Fruit fly (Drosophila melanogaster) whole organism, embryonic: ENCODE results near the gene CG42272.

Experiments used
- Atf3 ChIP-seq: fragments of 200-800 bp; sonication (Bioruptor generic); optimal IDR thresholded peaks from 3 replicates; lab custom pipeline; 2016; ENCODE audit warnings: missing biosample characterization, missing genetic modification characterization
- Bdp1 ChIP-seq: fragments of 200-800 bp; sonication (Bioruptor generic); optimal IDR thresholded peaks from 3 replicates; lab custom pipeline; 2016; ENCODE audit warnings: missing biosample characterization, missing genetic modification characterization
- CG10431 ChIP-seq: fragments of 200-800 bp; sonication (Bioruptor generic); optimal IDR thresholded peaks from 3 replicates; lab custom pipeline; 2018; ENCODE audit warnings: missing biosample characterization, mild to moderate bottlenecking, missing genetic modification characterization
- CG10959 ChIP-seq: fragments of 200-800 bp; sonication (Bioruptor generic); IDR thresholded peaks from 2 replicates; pipeline ENCODE4 v1.3.6; 2022; ENCODE audit warnings: missing biosample characterization, missing genetic modification characterization
- CG11723 ChIP-seq: fragments of 200-800 bp; sonication (Bioruptor generic); optimal IDR thresholded peaks from 2 replicates; lab custom pipeline; 2017; ENCODE audit warnings: missing biosample characterization, mild to moderate bottlenecking, missing genetic modification characterization
- CG12155 ChIP-seq: fragments of 200-800 bp; sonication (Bioruptor generic); optimal IDR thresholded peaks from 3 replicates; lab custom pipeline; 2016; ENCODE audit warnings: missing biosample characterization, missing genetic modification characterization
- CG12659 ChIP-seq: fragments of 200-800 bp; sonication (Bioruptor generic); optimal IDR thresholded peaks from 3 replicates; lab custom pipeline; 2017; ENCODE audit warnings: mild to moderate bottlenecking, missing biosample characterization, missing genetic modification reagents, missing genetic modification characterization
- CG12769 ChIP-seq: fragments of 200-800 bp; sonication (Bioruptor generic); optimal IDR thresholded peaks from 2 replicates; lab custom pipeline; 2019; ENCODE audit warnings: missing biosample characterization, mild to moderate bottlenecking, missing genetic modification characterization, moderate library complexity
- CG15011 ChIP-seq: fragments of 200-800 bp; sonication (Bioruptor generic); optimal IDR thresholded peaks from 3 replicates; lab custom pipeline; 2018; ENCODE audit warnings: missing biosample characterization, mild to moderate bottlenecking, missing genetic modification characterization
- CG15269 ChIP-seq: fragments of 200-800 bp; sonication (Bioruptor generic); optimal IDR thresholded peaks from 2 replicates; lab custom pipeline; 2018; ENCODE audit warnings: missing biosample characterization, mild to moderate bottlenecking, missing genetic modification characterization, moderate library complexity
- CG16779 ChIP-seq: fragments of 200-800 bp; sonication (Bioruptor generic); IDR thresholded peaks from 2 replicates; pipeline ENCODE4 v1.3.6; 2022; ENCODE audit warnings: missing biosample characterization, missing genetic modification characterization
- CG17829 ChIP-seq: fragments of 200-800 bp; optimal IDR thresholded peaks from 2 replicates; lab custom pipeline; 2019; ENCODE audit warnings: missing biosample characterization, mild to moderate bottlenecking, missing genetic modification characterization, moderate library complexity
- CG18476 ChIP-seq: fragments of 200-800 bp; sonication (Bioruptor generic); optimal IDR thresholded peaks from 2 replicates; lab custom pipeline; 2016; ENCODE audit warnings: missing biosample characterization, mild to moderate bottlenecking, missing genetic modification characterization
- CG2120 ChIP-seq: fragments of 200-800 bp; sonication (Bioruptor generic); optimal IDR thresholded peaks from 3 replicates; lab custom pipeline; 2016; ENCODE audit warnings: missing biosample characterization, missing genetic modification characterization
- CG30020 ChIP-seq: fragments of 200-800 bp; optimal IDR thresholded peaks from 2 replicates; lab custom pipeline; 2019; ENCODE audit warnings: missing biosample characterization, mild to moderate bottlenecking, missing genetic modification characterization, moderate library complexity
- CG32532 ChIP-seq: fragments of 200-800 bp; sonication (Bioruptor generic); IDR thresholded peaks from 2 replicates; pipeline ENCODE4 v1.3.6; 2022; ENCODE audit warnings: missing biosample characterization, missing genetic modification characterization
- CG4360 ChIP-seq: fragments of 200-800 bp; sonication (Bioruptor generic); IDR thresholded peaks from 2 replicates; pipeline ENCODE4 v1.3.6; 2022; ENCODE audit warnings: missing biosample characterization, missing genetic modification characterization
- CG8478 ChIP-seq: fragments of >200 bp; optimal IDR thresholded peaks from 2 replicates; lab custom pipeline; 2018
- CG9797 ChIP-seq: fragments of 200-800 bp; sonication (Bioruptor generic); optimal IDR thresholded peaks from 3 replicates; lab custom pipeline; 2018; ENCODE audit warnings: missing biosample characterization, mild to moderate bottlenecking, missing genetic modification characterization
- Camta ChIP-seq: fragments of 200-800 bp; sonication (Bioruptor generic); optimal IDR thresholded peaks from 2 replicates; lab custom pipeline; 2016; ENCODE audit warnings: missing biosample characterization, missing genetic modification characterization
- Dad ChIP-seq: fragments of 200-800 bp; sonication (Bioruptor generic); optimal IDR thresholded peaks from 3 replicates; lab custom pipeline; 2016; ENCODE audit warnings: missing biosample characterization, missing genetic modification characterization
- Deaf1 ChIP-seq: fragments of 200-800 bp; optimal IDR thresholded peaks from 3 replicates; lab custom pipeline; 2019; ENCODE audit warnings: missing biosample characterization, mild to moderate bottlenecking, missing genetic modification characterization, moderate library complexity
- Gug ChIP-seq: fragments of 200-800 bp; sonication (Bioruptor generic); IDR thresholded peaks from 4 replicates; pipeline ENCODE4 v1.3.6; 2022; ENCODE audit warnings: missing biosample characterization, missing genetic modification characterization
- HLHmδ ChIP-seq: fragments of 200-800 bp; sonication (Bioruptor generic); optimal IDR thresholded peaks from 2 replicates; lab custom pipeline; 2018; ENCODE audit warnings: missing biosample characterization, mild to moderate bottlenecking, missing genetic modification characterization, moderate library complexity
- Kr ChIP-seq: fragments of 200-800 bp; sonication (Bioruptor generic); optimal IDR thresholded peaks from 2 replicates; lab custom pipeline; 2017; ENCODE audit warnings: missing biosample characterization, mild to moderate bottlenecking, missing genetic modification characterization
- NC2β ChIP-seq: fragments of 200-800 bp; sonication (Bioruptor generic); optimal IDR thresholded peaks from 2 replicates; lab custom pipeline; 2016; ENCODE audit warnings: missing biosample characterization, missing genetic modification characterization
- Oli ChIP-seq: fragments of 200-800 bp; sonication (Bioruptor generic); optimal IDR thresholded peaks from 2 replicates; lab custom pipeline; 2018; ENCODE audit warnings: missing biosample characterization, mild to moderate bottlenecking, missing genetic modification characterization, moderate library complexity
- Opbp ChIP-seq: fragments of 200-800 bp; sonication (Bioruptor generic); IDR thresholded peaks from 3 replicates; pipeline ENCODE4 v1.3.6; 2022; ENCODE audit warnings: missing biosample characterization, missing genetic modification characterization; ENCODE audit not compliant: partially characterized antibody
- PHDP ChIP-seq: fragments of 200-800 bp; sonication (Bioruptor generic); optimal IDR thresholded peaks from 3 replicates; lab custom pipeline; 2018; ENCODE audit warnings: missing biosample characterization, mild to moderate bottlenecking, missing genetic modification characterization, moderate library complexity
- Stat92E ChIP-seq, 3 experiments: fragments of >200 bp in 2 of 3; fragments of 200-800 bp in 1 of 3; sonication (Bioruptor generic) in 1 of 3; optimal IDR thresholded peaks; 2 replicates each; lab custom pipeline; 2017 to 2019; ENCODE audit warnings: missing biosample characterization in 3 of 3, missing genetic modification characterization in 3 of 3, mild to moderate bottlenecking in 1 of 3, moderate library complexity in 1 of 3
- Usf ChIP-seq: fragments of 200-800 bp; sonication (Bioruptor generic); optimal IDR thresholded peaks from 2 replicates; lab custom pipeline; 2017; ENCODE audit warnings: missing genotype, missing biosample characterization, missing genetic modification characterization
- ap ChIP-seq: fragments of 200-800 bp; sonication (Bioruptor generic); IDR thresholded peaks from 2 replicates; pipeline ENCODE4 v1.3.6; 2022; ENCODE audit warnings: missing biosample characterization, missing genetic modification characterization
- bbx ChIP-seq: fragments of 200-800 bp; sonication (Bioruptor generic); IDR thresholded peaks from 2 replicates; pipeline ENCODE4 v1.3.6; 2022; ENCODE audit warnings: missing biosample characterization, missing genetic modification characterization; ENCODE audit not compliant: partially characterized antibody
- cas ChIP-seq: fragments of 200-800 bp; sonication (Bioruptor generic); IDR thresholded peaks from 2 replicates; pipeline ENCODE4 v1.3.6; 2022; ENCODE audit warnings: missing biosample characterization, missing genetic modification characterization
- dan ChIP-seq: fragments of 200-800 bp; sonication (Bioruptor generic); IDR thresholded peaks from 2 replicates; pipeline ENCODE4 v1.3.6; 2022; ENCODE audit warnings: missing biosample characterization, missing genetic modification characterization
- dpn ChIP-seq, 2 experiments: fragments of 200-800 bp; sonication (Bioruptor generic); optimal IDR thresholded peaks; 3 replicates each; lab custom pipeline; 2016; ENCODE audit warnings: missing biosample characterization in 2 of 2, missing genetic modification characterization in 2 of 2
- fd3F ChIP-seq: fragments of 200-800 bp; sonication (Bioruptor generic); optimal IDR thresholded peaks from 2 replicates; lab custom pipeline; 2018; ENCODE audit warnings: missing biosample characterization, mild to moderate bottlenecking, missing genetic modification characterization, moderate library complexity
- fd64A ChIP-seq: fragments of 200-800 bp; sonication (Bioruptor generic); optimal IDR thresholded peaks from 3 replicates; lab custom pipeline; 2018; ENCODE audit warnings: missing biosample characterization, mild to moderate bottlenecking, missing genetic modification characterization
- gem ChIP-seq: fragments of 200-800 bp; sonication (Bioruptor generic); optimal IDR thresholded peaks from 2 replicates; lab custom pipeline; 2019; ENCODE audit warnings: missing biosample characterization, mild to moderate bottlenecking, missing genetic modification characterization, moderate library complexity
- grau ChIP-seq: fragments of 200-800 bp; optimal IDR thresholded peaks from 3 replicates; lab custom pipeline; 2019; ENCODE audit warnings: missing biosample characterization, mild to moderate bottlenecking, missing genetic modification characterization, moderate library complexity
- ken ChIP-seq: fragments of 200-800 bp; sonication (Bioruptor generic); IDR thresholded peaks from 3 replicates; pipeline ENCODE4 v1.3.6; 2022; ENCODE audit warnings: missing biosample characterization, missing genetic modification characterization
- lov ChIP-seq, 2 experiments: fragments of 200-800 bp in 1 of 2; fragments of >200 bp in 1 of 2; sonication (Bioruptor generic) in 1 of 2; IDR thresholded peaks in 1 of 2; optimal IDR thresholded peaks in 1 of 2; 2 replicates in 1 of 2; 3 replicates in 1 of 2; pipeline versions ENCODE4 v1.3.6 to Lab custom; 2017 to 2022; ENCODE audit warnings: missing biosample characterization in 1 of 2, missing genetic modification characterization in 1 of 2
- maf-S ChIP-seq: fragments of 200-800 bp; sonication (Bioruptor generic); optimal IDR thresholded peaks from 2 replicates; lab custom pipeline; 2016; ENCODE audit warnings: missing biosample characterization, missing genetic modification characterization
- mld ChIP-seq: fragments of 200-800 bp; sonication (Bioruptor generic); IDR thresholded peaks from 3 replicates; pipeline ENCODE4 v1.3.6; 2022; ENCODE audit warnings: missing biosample characterization, missing genetic modification characterization; ENCODE audit not compliant: partially characterized antibody
- nerfin-2 ChIP-seq: fragments of 200-800 bp; sonication (Bioruptor generic); IDR thresholded peaks from 2 replicates; pipeline ENCODE4 v1.3.6; 2022; ENCODE audit warnings: missing biosample characterization, missing genetic modification characterization; ENCODE audit not compliant: partially characterized antibody
- pzg ChIP-seq: fragments of 200-800 bp; sonication (Bioruptor generic); optimal IDR thresholded peaks from 3 replicates; lab custom pipeline; 2018; ENCODE audit warnings: missing biosample characterization, mild to moderate bottlenecking, missing genetic modification characterization, moderate library complexity
- slou ChIP-seq: fragments of 200-800 bp; sonication (Bioruptor generic); optimal IDR thresholded peaks from 3 replicates; lab custom pipeline; 2016; ENCODE audit warnings: missing biosample characterization, missing genetic modification characterization
- tap ChIP-seq: fragments of 200-800 bp; optimal IDR thresholded peaks from 3 replicates; lab custom pipeline; 2019; ENCODE audit warnings: missing biosample characterization, mild to moderate bottlenecking, missing genetic modification characterization, moderate library complexity
- zf30C ChIP-seq: fragments of 200-800 bp; sonication (Bioruptor generic); optimal IDR thresholded peaks from 3 replicates; lab custom pipeline; 2018; ENCODE audit warnings: missing biosample characterization, mild to moderate bottlenecking, missing genetic modification characterization

Gene CG42272

dm6 chr3L:5823763-5824445, 21.1 kb downstream of the CG42272 start (continued):
- TF ChIP-seq CG2120 (GFP tag; lab: Kevin White, UChicago), result peak; percentile 38
- peak; percentile 59 for TF ChIP-seq ken (GFP tag; lab: Robert Waterston, UW)
- TF ChIP-seq CG18476 (GFP tag; lab: Kevin White, UChicago), result peak; percentile 67
- TF ChIP-seq Atf3 (GFP tag; lab: Kevin White, UChicago), result peak; percentile 75
- no peak for TF ChIP-seq mld (GFP tag; lab: Robert Waterston, UW)
- peak; percentile 66 for TF ChIP-seq Usf (GFP tag; lab: Kevin White, UChicago)
- peak; percentile 67 for TF ChIP-seq Oli
- peak; percentile 76 for TF ChIP-seq CG12769 (tag; lab: Kevin White, UChicago)
- TF ChIP-seq CG12155 (GFP tag; lab: Kevin White, UChicago), result no peak
- TF ChIP-seq Camta (GFP tag; lab: Kevin White, UChicago), result peak; percentile 82
- TF ChIP-seq CG4360 (GFP tag; lab: Robert Waterston, UW), result peak; percentile 74
- TF ChIP-seq bbx, result no peak
- peak; percentile 66 for TF ChIP-seq CG17829
- peak; percentile 72 for TF ChIP-seq maf-S (GFP tag; lab: Kevin White, UChicago)
- TF ChIP-seq CG15011 (GFP tag; lab: Kevin White, UChicago), result peak; percentile 78
- TF ChIP-seq Stat92E (GFP tag; optimal IDR thresholded peaks at IDR 0.05; lab: Kevin White, UChicago), result no peak
- no peak for TF ChIP-seq cas (GFP tag; lab: Robert Waterston, UW)
- TF ChIP-seq CG32532 (GFP tag; lab: Robert Waterston, UW), result 0 out of 2 replicates have a peak, but pooled peaks have one; percentile 26
- TF ChIP-seq zf30C (GFP tag; lab: Kevin White, UChicago), result peak; percentile 71
- no peak for TF ChIP-seq CG8478 (lab: Kevin White, UChicago)
- no peak for TF ChIP-seq Gug (GFP tag; lab: Robert Waterston, UW)
- peak; percentile 80 for TF ChIP-seq PHDP (tag; lab: Kevin White, UChicago)
- TF ChIP-seq CG30020 (tag; lab: Kevin White, UChicago), result no peak
- TF ChIP-seq Kr (GFP tag; lab: Kevin White, UChicago), result peak; percentile 98
- peak; percentile 88 for TF ChIP-seq NC2β (GFP tag; lab: Kevin White, UChicago)
- TF ChIP-seq tap (tag; lab: Kevin White, UChicago), result peak; percentile 79
- no peak for TF ChIP-seq Opbp (GFP tag; lab: Robert Waterston, UW)
- TF ChIP-seq HLHmδ (GFP tag; lab: Kevin White, UChicago), result peak; percentile 88
- TF ChIP-seq pzg (GFP tag; lab: Kevin White, UChicago), result no peak
- TF ChIP-seq grau (tag; lab: Kevin White, UChicago), result peak; percentile 61
- peak; percentile 96 for TF ChIP-seq fd64A (GFP tag; lab: Kevin White, UChicago)
- peak; percentile 29 for TF ChIP-seq fd3F (GFP tag; lab: Kevin White, UChicago)
- TF ChIP-seq CG10959 (GFP tag; lab: Robert Waterston, UW), result peak; percentile 60
- peak; percentile 40 for TF ChIP-seq ap (GFP tag; lab: Robert Waterston, UW)
- peak; percentile 48 for TF ChIP-seq CG9797 (GFP tag; lab: Kevin White, UChicago)
- peak; percentile 52 to 61 for TF ChIP-seq dpn (GFP tag; optimal IDR thresholded peaks at IDR 0.05; lab: Kevin White, UChicago)
- peak; percentile 59 for TF ChIP-seq CG15269 (tag; lab: Kevin White, UChicago)
- TF ChIP-seq nerfin-2 (GFP tag; lab: Robert Waterston, UW), result no peak
- TF ChIP-seq Deaf1, result peak; percentile 40
- peak; percentile 81 for TF ChIP-seq Bdp1 (GFP tag; lab: Kevin White, UChicago)
- TF ChIP-seq CG10431, result peak; percentile 79
- TF ChIP-seq Dad (GFP tag; lab: Kevin White, UChicago), result peak; percentile 79
- peak; percentile 71 for TF ChIP-seq CG12659 (GFP tag; lab: Kevin White, UChicago)
- TF ChIP-seq gem, result peak; percentile 86
- TF ChIP-seq CG16779 (GFP tag; lab: Robert Waterston, UW), result no peak
- TF ChIP-seq dan, result no peak
- peak; percentile 84 for TF ChIP-seq CG11723 (GFP tag; lab: Kevin White, UChicago)
- no peak for TF ChIP-seq lov (optimal IDR thresholded peaks at IDR 0.05; lab: Kevin White, UChicago)
- TF ChIP-seq lov (GFP tag; IDR thresholded peaks at IDR 0.05; lab: Robert Waterston, UW), result peak; percentile 68; the same call in 2 of the 3 replicates
- no peak for TF ChIP-seq slou (GFP tag; lab: Kevin White, UChicago)
